Fruit fly (Drosophila melanogaster) whole organism, adult: ENCODE data around the gene kairos.

Experiments used
- CG12768 ChIP-seq: fragments of 200-800 bp; sonication (Bioruptor generic); optimal IDR thresholded peaks from 2 replicates; lab custom pipeline; 2017; ENCODE audit warnings: missing biosample characterization, missing genetic modification characterization, mild to moderate bottlenecking, moderate library complexity, missing genetic modification reagents
- CG7045 ChIP-seq: fragments of 200-800 bp; sonication (Bioruptor generic); optimal IDR thresholded peaks from 2 replicates; lab custom pipeline; 2017; ENCODE audit warnings: missing biosample characterization, mild to moderate bottlenecking, missing genetic modification characterization
- CG7101 ChIP-seq: fragments of 200-800 bp; sonication (Bioruptor generic); optimal IDR thresholded peaks from 2 replicates; lab custom pipeline; 2018; ENCODE audit warnings: missing biosample characterization, mild to moderate bottlenecking, missing genetic modification characterization, moderate library complexity
- Clk ChIP-seq: fragments of 200-800 bp; sonication (Bioruptor generic); optimal IDR thresholded peaks from 2 replicates; lab custom pipeline; 2017; ENCODE audit warnings: missing biosample characterization, missing genetic modification characterization
- Hr96 ChIP-seq: fragments of 200-800 bp; sonication (Bioruptor generic); optimal IDR thresholded peaks from 2 replicates; lab custom pipeline; 2016; ENCODE audit warnings: missing biosample characterization, missing genetic modification characterization
- Mnt ChIP-seq: fragments of 200-800 bp; sonication (Bioruptor generic); optimal IDR thresholded peaks from 2 replicates; lab custom pipeline; 2016; ENCODE audit warnings: missing biosample characterization, mild to moderate bottlenecking, missing genetic modification characterization
- bab1 ChIP-seq: fragments of 200-800 bp; sonication (Bioruptor generic); optimal IDR thresholded peaks from 3 replicates; lab custom pipeline; 2019; ENCODE audit warnings: missing biosample characterization, mild to moderate bottlenecking, missing genetic modification characterization, moderate library complexity
- cic ChIP-seq: fragments of 200-800 bp; sonication (Bioruptor generic); optimal IDR thresholded peaks from 2 replicates; lab custom pipeline; 2017; ENCODE audit warnings: missing biosample characterization, mild to moderate bottlenecking, missing genetic modification characterization, moderate library complexity
- kay ChIP-seq: fragments of 200-800 bp; sonication (Bioruptor generic); peaks from one replicate; lab custom pipeline; 2016; ENCODE audit warnings: missing biosample characterization, missing genetic modification characterization, borderline replicate concordance
- ovo ChIP-seq: fragments of 200-800 bp; sonication (Bioruptor generic); optimal IDR thresholded peaks from 2 replicates; lab custom pipeline; 2016; ENCODE audit warnings: missing biosample characterization, missing genetic modification characterization
- tj ChIP-seq: fragments of 200-800 bp; sonication (Bioruptor generic); optimal IDR thresholded peaks from 3 replicates; lab custom pipeline; 2017; ENCODE audit warnings: missing biosample characterization, mild to moderate bottlenecking, missing genetic modification characterization, moderate library complexity
- toe ChIP-seq: fragments of 200-800 bp; sonication (Bioruptor generic); optimal IDR thresholded peaks from 2 replicates; lab custom pipeline; 2016; ENCODE audit warnings: missing biosample characterization, missing genetic modification characterization

- TF ChIP-seq tj (GFP tag; lab: Kevin White, UChicago) = no peak
- TF ChIP-seq Mnt (GFP tag; lab: Kevin White, UChicago) = no peak
- no peak for TF ChIP-seq bab1 (GFP tag; lab: Kevin White, UChicago)
- no peak for TF ChIP-seq kay (GFP tag; lab: Kevin White, UChicago)
- no peak for TF ChIP-seq ovo (GFP tag; lab: Kevin White, UChicago)
- TF ChIP-seq cic (GFP tag; lab: Kevin White, UChicago) = no peak
- no peak for TF ChIP-seq toe
- TF ChIP-seq CG12768 (GFP tag; lab: Kevin White, UChicago) = no peak
- no peak for TF ChIP-seq Clk (GFP tag; lab: Kevin White, UChicago)
- TF ChIP-seq CG7045 (GFP tag; lab: Kevin White, UChicago) = no peak
- no peak for TF ChIP-seq CG7101 (tag; lab: Kevin White, UChicago)
- no peak for TF ChIP-seq Hr96
Measured at dm6 chrX:18341014-18341413, 15.0 kb downstream of the kairos start.
